Fruit fly (Drosophila melanogaster): ENCODE results near the gene Phf5a.

Gene Phf5a

DNA sequence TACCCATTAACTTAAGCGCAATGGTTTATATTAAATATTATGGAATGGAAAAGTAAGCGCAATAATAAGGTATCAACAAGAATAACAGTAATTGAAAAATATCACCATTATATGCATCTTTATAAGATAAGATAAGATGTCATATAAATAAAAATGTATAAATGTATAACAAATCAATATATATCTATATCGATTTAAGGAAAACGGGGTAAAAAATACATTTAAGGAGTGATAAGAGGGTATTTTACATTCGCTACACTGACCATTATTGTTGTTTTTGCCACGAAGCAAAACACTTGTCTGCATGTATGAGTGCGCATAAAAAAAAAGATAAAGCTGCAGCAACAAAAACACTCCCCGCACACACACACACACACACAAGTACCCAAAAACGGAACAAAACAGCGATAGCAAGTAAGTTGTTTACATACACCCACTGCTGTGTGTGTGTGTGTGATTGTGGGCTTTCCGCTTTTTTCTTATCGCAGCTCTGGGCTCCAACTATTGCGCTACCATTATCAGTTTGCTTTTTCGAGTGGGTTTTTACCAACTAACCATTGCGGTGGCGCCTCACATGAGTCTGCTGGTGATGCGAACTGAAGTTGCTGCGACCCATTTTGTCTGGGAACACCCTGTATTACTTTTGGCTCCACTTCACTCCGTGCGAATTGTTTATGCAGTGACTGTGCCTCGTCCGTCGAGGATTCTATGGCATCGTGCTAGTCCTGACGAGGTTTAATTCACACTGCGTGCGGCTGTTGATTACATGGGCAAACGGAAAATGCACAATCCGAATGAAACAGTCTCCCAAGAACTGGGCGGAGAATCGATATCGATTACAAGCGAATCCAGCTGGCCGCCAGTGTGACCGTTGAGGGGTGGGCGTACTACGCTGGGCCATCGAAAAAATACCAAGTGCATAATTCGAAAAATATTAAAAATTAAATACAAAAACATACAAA lies 17.3 kb downstream of the Phf5a start, which contains the start of gene mmy (continued):
- TF ChIP-seq CG14710 (tag; optimal IDR thresholded peaks at IDR 0.05) (peak; percentile 33), Scr (GFP tag; IDR thresholded peaks at IDR 0.05; ENCODE audit: partially characterized antibody) (peak; percentile 46), CG3726 (GFP tag; IDR thresholded peaks at IDR 0.05) (no peak), CG9437 (GFP tag; optimal IDR thresholded peaks at IDR 0.05) (peak; percentile 38), cad (GFP tag; optimal IDR thresholded peaks at IDR 0.05) (no peak), gfzf (GFP tag; optimal IDR thresholded peaks at IDR 0.05) (peak; percentile 77), Bdp1 (GFP tag; optimal IDR thresholded peaks at IDR 0.05) (peak; percentile 41), CG10565 (GFP tag; optimal IDR thresholded peaks at IDR 0.05) (no peak), Adf1 (GFP tag; IDR thresholded peaks at IDR 0.05) (no peak; the same call in 1 of the 2 replicates), CG18476 (GFP tag; optimal IDR thresholded peaks at IDR 0.05) (peak; percentile 38), Oaz (GFP tag; IDR thresholded peaks at IDR 0.05) (no peak), CG11504 (tag; optimal IDR thresholded peaks at IDR 0.05) (peak; percentile 78), pan (optimal IDR thresholded peaks at IDR 0.05) (no peak), pan (GFP tag; optimal IDR thresholded peaks at IDR 0.05 in 1 of 2, IDR thresholded peaks at IDR 0.05 in 1 of 2) (peak in 1 of 2 experiments; percentile 30), cg (GFP tag; optimal IDR thresholded peaks at IDR 0.05) (peak; percentile 98), CG4328 (GFP tag; optimal IDR thresholded peaks at IDR 0.05) (peak; percentile 43), CG11696 (GFP tag; IDR thresholded peaks at IDR 0.05) (0 out of 2 replicates have a peak, but pooled peaks have one; percentile 42), Sox100B (GFP tag; optimal IDR thresholded peaks at IDR 0.05) (peak; percentile 39), CG16815 (GFP tag; optimal IDR thresholded peaks at IDR 0.05) (no peak), CG12236 (GFP tag; optimal IDR thresholded peaks at IDR 0.05) (no peak), D19A (tag; optimal IDR thresholded peaks at IDR 0.05) (peak; percentile 74), CG10431 (GFP tag; optimal IDR thresholded peaks at IDR 0.05) (peak; percentile 19), ara (GFP tag; IDR thresholded peaks at IDR 0.05) (no peak), luna (GFP tag; optimal IDR thresholded peaks at IDR 0.05) (no peak), Lhr (GFP tag; optimal IDR thresholded peaks at IDR 0.05) (no peak), wdn (GFP tag; IDR thresholded peaks at IDR 0.05) (no peak; the same call in 1 of the 2 replicates), gsb-n (tag; optimal IDR thresholded peaks at IDR 0.05) (peak; percentile 15), chm (GFP tag; IDR thresholded peaks at IDR 0.05) (peak; percentile 72), bsh (GFP tag; optimal IDR thresholded peaks at IDR 0.05) (peak; percentile 18 to 47), Dip2 (GFP tag; IDR thresholded peaks at IDR 0.05) (no peak), al (GFP tag; IDR thresholded peaks at IDR 0.05) (no peak; the same call in 1 of the 2 replicates), CG34224 (GFP tag; IDR thresholded peaks at IDR 0.05; ENCODE audit: partially characterized antibody) (no peak; the same call in 2 of the 3 replicates), Med (GFP tag) (peak; percentile 92), CG6254 (GFP tag; optimal IDR thresholded peaks at IDR 0.05) (peak; percentile 99), CG14860 (GFP tag; IDR thresholded peaks at IDR 0.05; ENCODE audit: partially characterized antibody) (peak; percentile 41; the same call in 2 of the 3 replicates), Gsc (GFP tag; IDR thresholded peaks at IDR 0.05) (no peak), CG11085 (GFP tag; IDR thresholded peaks at IDR 0.05) (no peak), zen (tag; optimal IDR thresholded peaks at IDR 0.05) (no peak), br (optimal IDR thresholded peaks at IDR 0.05) (no peak), pita (GFP tag; optimal IDR thresholded peaks at IDR 0.05) (no peak), dati (GFP tag; IDR thresholded peaks at IDR 0.05) (no peak), CG9797 (GFP tag; optimal IDR thresholded peaks at IDR 0.05) (peak; percentile 86), unc-4 (GFP tag; IDR thresholded peaks at IDR 0.05; ENCODE audit: partially characterized antibody) (peak; percentile 38; the same call in 1 of the 2 replicates), row (GFP tag; IDR thresholded peaks at IDR 0.05) (peak; percentile 74), grau (tag; optimal IDR thresholded peaks at IDR 0.05) (peak; percentile 73), ato (GFP tag; IDR thresholded peaks at IDR 0.05; ENCODE audit: partially characterized antibody) (peak; percentile 34; the same call in 1 of the 2 replicates), toy (GFP tag; IDR thresholded peaks at IDR 0.05) (no peak), tll (GFP tag; optimal IDR thresholded peaks at IDR 0.05) (no peak)
